Fruit fly (Drosophila melanogaster): ENCODE data around the gene CG13392.

The CG13392 gene

DNA sequence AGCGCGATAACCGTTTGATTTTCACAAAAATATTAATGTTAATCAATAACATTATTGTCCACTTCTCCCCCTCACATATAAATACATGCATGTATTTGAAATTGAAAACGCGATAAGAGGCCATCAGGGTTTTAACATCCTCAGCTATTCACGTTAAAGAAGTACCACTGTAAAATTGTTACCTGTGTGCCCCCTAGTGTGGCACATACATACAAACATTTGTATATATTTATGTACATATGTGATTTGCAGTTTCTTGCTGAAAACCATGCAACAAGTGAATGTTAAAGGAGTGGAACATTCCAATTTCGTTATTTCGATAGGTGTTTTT lies 19.7 kb downstream of the CG13392 start:
- TF ChIP-seq CG8478 (optimal IDR thresholded peaks at IDR 0.05) = no peak
- no peak for TF ChIP-seq CTCF (optimal IDR thresholded peaks at IDR 0.05)

DNA sequence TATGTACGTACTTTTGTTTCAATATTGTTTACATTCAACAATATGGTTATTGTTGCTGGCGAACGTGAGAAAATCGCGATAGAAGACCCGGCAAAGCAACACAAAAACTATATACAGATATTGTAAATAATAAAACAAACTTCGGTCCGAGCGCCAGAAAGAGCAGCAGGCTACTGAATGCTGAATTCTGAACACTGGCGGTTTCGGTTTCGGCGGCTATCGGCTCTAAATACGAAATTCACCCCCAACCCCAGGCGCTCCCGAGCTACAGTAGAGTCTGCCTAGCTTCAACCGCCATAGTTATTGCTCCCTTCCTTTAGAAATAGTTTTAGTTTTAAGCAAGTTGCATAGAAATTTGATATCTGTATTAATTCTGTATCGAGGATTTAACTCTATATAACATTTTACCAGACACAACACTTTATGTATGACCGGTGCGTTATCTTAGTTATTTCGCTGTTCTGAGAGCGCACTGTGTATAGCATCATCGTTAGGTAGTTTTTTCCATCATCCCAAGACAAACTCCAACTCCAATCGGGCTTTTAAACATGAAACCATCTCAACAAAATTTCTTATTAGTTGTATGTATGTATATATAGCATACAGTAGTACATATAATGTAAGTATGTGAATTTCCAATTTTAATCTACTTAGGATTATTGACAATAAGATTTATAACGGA lies 20.2 kb downstream of the CG13392 start, which contains the start of gene CG7627:
TSS of gene CG7627 (minus strand) at position 197 of the 682 bp plus-strand sequence.
- TF ChIP-seq CTCF (optimal IDR thresholded peaks at IDR 0.05) = no peak
- TF ChIP-seq CG8478 (optimal IDR thresholded peaks at IDR 0.05) = no peak

DNA sequence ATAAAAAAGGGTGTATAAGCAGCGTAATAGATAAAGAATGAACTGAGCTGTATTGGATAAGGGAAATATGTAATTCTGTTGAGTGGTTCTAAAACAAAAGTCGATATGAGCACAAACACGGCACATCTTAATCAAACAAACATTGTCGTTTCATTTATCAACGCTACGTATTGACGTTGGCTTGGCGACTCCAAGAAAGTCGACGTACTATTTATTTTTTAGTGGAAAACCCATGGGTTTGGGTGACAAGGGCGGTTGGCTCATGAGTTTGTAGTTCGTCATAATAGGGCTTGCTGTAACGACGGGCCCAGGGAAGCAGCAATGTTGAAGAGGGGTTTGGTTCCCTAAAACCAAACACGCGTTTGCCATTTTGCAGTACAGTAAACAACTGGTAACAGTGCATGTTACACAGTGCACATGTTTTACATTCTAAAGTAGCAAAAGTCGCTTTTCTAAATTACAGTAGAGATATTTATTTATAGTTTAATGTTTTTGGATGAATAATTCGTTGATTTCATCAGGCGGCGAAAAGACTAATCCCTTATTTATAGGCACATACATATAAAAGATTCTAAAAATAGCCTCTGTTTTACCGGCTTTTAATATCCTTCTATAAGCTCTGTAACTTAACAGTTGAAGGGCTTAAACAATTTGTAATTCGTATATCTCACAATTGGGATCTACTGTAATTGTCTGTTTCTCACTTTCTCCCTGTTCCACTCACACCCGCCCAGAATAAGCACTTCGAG lies 21.2 kb downstream of the CG13392 start:
- TF ChIP-seq CG8478 (optimal IDR thresholded peaks at IDR 0.05) (no peak), CTCF (optimal IDR thresholded peaks at IDR 0.05) (no peak)

DNA sequence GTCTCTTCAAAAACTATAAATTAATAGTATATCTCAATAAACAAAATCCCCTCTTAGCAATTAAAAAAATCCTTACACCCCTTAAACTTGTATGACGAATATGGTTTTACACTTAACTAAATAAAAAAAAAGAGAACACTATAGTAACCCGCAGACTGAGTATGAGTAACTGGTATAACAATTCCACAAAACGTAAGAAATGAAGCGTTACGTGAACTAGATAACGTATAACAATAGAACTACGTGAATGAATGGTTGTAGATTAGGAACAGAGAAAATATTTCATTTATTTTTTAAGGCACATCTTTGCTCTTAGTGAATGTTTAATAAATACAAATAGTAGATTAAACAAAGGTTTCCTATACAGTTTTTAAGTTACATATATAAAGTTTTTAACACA lies 27.2 kb downstream of the CG13392 start:
- TF ChIP-seq CTCF (optimal IDR thresholded peaks at IDR 0.05) (no peak), CG8478 (optimal IDR thresholded peaks at IDR 0.05) (no peak)

DNA sequence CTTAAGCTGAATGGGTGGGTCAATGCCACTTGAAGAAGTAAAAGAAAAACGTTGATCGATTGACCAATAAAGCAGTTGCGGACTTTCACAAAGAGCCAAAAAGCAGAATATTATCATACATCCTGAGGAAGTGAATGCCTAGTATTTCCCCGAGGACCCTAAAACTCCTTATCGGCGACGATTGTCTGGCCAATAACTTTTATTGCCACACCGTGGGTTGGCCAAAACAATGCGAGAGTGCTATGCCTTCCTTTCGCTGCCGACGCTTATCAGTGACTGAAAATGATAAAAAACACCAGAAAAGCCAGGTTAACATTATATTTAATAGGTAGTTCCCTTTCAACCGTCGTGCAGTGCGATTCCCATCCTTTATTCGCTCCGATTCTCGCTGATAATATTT lies 30.7 kb downstream of the CG13392 start, which contains the start of gene Mur29B:
TSS of gene Mur29B (plus strand) at position 324 of the 400 bp plus-strand sequence.
- TF ChIP-seq CG8478 (optimal IDR thresholded peaks at IDR 0.05) (no peak), CTCF (optimal IDR thresholded peaks at IDR 0.05) (no peak)

DNA sequence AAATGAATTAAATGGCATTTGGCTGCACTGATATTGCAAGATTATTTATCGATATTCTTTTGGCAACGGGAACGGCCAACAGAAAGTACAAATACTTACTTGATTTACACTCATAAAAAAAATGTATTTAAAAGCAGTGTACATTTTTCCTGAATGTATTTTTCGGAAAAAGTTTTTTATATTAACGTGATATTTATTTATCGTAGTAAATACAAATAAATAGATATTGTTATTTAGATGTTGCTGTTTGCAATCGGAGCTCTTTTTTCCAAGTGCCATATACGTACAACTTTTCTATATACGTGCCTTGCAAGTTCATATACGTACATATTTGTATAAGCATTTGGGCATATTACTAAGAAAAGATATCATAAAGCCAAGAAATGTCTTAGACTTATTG lies 31.3 kb downstream of the CG13392 start:
- TF ChIP-seq CG8478 (optimal IDR thresholded peaks at IDR 0.05) (no peak), CTCF (optimal IDR thresholded peaks at IDR 0.05) (no peak)

DNA sequence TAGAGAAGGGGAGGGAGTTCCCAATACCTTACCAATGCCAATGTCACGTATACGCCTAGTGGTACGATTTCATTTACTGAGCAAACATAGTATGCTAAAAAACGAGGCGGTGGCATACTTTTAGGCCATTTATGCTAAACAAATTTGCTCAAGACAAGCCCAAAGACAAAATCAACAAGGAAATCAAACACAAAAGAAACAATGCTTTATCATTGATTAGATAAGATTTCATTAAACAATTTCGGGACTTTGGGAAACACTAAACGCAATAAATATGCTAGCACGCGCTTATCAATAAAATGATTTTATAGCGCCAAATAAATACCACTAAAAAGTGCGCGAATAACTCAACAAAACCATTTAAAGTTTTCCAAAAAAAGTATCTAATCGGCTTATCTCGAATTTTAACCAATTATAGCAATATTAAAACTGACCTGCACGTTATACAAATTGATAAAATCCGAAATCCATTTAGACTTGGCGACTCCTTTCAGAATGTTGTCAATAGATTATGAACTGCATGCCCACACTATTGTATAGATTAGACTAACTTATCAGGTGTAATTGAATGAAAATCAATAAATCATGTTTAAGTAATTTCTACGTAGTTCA lies 31.9 kb downstream of the CG13392 start:
- TF ChIP-seq CG8478 (optimal IDR thresholded peaks at IDR 0.05) (no peak), CTCF (optimal IDR thresholded peaks at IDR 0.05) (no peak)

DNA sequence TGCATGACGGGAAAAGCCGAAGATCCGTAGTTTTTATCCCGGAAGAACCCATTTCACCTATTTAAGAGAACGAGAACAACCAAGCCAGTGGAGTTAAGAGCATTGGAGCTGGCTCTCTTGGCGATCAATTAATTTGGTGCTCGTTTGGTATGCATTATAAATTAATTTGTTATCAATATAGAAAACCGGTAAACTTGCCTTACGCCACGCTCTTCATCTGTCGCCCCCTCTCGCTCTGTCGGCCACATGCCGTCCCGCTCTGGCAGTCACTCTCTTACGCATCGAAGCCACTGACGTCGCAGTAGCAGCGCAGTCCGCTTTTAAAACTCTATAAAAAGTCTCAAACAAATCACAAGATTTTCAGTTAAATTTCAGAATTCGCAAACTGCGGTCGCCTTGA lies 36.3 kb downstream of the CG13392 start, which contains the start of gene CG7778:
TSS of gene CG7778 (plus strand) at position 361 of the 400 bp plus-strand sequence.
- no peak for TF ChIP-seq CTCF (optimal IDR thresholded peaks at IDR 0.05)
- TF ChIP-seq CG8478 (optimal IDR thresholded peaks at IDR 0.05) = no peak

DNA sequence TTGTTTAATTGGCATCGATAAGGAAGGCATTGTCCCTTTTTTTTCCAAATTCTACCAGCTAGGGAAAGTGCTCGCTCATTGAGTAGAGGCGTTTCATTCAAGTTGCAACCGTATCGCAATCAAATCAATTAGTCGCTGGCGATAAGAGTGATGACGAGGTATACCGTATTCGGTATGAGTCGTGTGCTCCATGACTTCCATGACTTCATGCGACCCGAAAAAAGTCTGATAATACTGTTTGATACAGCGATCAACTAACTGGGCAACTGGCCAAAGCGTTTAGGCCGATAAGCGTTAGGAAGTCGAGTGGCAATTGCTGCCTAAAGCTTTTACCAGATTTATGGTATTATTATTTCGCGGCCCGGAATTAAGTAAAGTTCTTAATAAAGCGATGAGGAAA lies 38.1 kb downstream of the CG13392 start:
- TF ChIP-seq CTCF (optimal IDR thresholded peaks at IDR 0.05) (no peak), CG8478 (optimal IDR thresholded peaks at IDR 0.05) (no peak)

DNA sequence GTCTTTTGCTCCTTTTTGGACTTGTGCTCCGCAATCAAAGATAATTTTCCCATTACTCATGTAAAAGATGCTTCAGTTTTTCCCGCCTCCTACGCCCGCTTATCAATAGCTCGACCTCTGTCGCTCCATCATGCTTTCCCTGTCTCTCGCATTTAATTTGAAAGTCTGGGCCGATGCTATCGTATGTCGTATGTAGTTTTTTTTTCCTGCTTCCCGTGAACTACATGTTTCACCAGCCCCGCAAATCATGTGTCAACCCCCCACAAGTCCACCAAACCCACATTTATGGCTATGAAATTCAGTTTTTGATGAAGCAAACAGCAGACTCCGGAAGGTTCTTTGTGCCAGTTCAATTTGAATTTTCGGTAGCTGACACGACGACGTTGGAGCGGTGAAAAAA lies 40.2 kb downstream of the CG13392 start, which contains the start of gene CG14273:
TSS of gene CG14273 (plus strand) at position 301 of the 400 bp plus-strand sequence.
- TF ChIP-seq CTCF (optimal IDR thresholded peaks at IDR 0.05) (no peak), CG8478 (optimal IDR thresholded peaks at IDR 0.05) (no peak)

DNA sequence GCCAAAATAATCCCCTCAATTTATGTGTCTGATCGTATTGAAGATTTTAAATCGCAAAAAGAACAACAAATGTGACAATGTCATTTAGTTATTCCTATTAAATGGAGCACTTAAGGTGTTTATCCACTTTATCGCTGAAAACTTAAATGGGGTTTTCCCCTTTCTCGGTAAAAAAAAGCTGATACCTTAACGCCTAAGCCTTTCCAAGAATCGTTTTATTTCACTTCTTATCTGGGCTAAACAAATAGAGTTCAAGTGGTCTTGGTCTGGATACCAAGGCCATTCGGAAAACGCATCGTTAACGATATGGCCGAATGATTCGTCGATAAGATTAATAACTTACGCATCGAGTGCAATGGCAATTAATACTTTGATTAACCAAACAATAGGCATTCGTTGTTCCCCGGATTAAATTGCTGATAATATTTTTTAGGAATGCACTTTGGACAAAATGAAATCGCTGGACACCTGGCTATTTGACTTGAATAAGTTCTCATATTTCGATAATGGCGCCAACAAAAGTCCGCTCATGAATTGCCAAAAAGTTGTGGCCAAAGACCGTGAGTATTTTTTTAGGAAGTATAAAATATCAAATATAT lies 42.8 kb downstream of the CG13392 start:
- TF ChIP-seq CTCF (optimal IDR thresholded peaks at IDR 0.05) = no peak
- no peak for TF ChIP-seq CG8478 (optimal IDR thresholded peaks at IDR 0.05)

DNA sequence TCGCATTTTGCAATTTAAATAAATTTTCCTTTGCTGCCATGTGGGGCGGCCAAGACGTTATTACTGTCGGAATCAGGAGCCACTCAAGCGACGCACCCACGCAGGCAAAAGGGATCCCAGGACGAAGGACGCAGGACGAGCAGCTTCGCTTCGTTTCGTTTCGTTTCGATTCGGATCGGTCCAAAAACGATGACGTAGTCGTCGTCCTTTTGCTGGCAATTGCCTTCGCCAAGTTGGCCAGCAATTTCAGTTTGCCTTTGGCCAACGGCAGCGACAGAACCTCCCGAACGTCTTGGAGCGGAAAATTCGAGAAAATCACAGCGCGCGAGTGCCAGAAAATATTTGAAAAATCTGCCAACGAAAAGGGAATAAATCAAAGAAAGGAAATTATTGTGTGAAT lies 44.6 kb downstream of the CG13392 start, which contains the start of gene witty:
TSS of gene witty (plus strand) at position 249 of the 400 bp plus-strand sequence.
- no peak for TF ChIP-seq CTCF (optimal IDR thresholded peaks at IDR 0.05)
- no peak for TF ChIP-seq CG8478 (optimal IDR thresholded peaks at IDR 0.05)

DNA sequence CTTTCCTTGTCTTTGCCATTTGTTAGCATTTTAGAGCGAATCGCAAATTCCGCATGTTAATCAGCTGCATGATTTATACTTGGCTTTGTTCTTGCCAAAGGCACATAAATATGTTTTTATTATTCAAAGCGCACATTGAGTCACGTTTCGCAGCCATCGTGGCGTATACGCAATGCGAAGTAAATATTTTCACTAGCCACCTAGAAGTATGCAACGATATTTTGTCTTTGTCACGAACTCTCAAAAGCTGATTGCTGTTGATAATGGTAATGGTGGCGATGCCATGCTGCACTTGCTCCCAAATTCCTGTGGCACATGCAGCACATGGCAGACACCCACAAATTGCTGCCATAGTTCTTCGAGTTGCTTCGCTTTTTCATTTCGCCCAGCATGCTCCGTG lies 47.9 kb downstream of the CG13392 start:
- no peak for TF ChIP-seq CTCF (optimal IDR thresholded peaks at IDR 0.05)
- TF ChIP-seq CG8478 (optimal IDR thresholded peaks at IDR 0.05) = no peak

DNA sequence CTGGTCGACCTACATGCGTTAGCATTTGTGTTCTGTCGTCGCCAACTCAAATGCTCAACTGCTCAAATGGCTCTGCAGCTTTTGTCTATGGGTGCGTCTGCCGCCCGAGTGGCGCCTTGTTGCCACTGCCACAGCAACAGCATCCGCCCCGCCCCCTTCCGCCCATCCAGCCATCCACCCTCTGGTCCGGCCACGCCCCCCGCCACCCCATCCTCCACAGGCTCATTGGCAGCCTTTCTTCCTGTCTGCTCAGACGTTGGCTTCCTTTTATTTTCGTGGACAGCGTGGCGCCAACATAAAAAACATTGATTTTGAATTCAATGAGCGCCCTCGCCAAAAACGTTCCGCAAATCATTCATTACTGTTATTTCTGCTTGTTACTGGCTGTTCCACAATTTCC lies 49.0 kb downstream of the CG13392 start:
- TF ChIP-seq CTCF (optimal IDR thresholded peaks at IDR 0.05) = no peak

DNA sequence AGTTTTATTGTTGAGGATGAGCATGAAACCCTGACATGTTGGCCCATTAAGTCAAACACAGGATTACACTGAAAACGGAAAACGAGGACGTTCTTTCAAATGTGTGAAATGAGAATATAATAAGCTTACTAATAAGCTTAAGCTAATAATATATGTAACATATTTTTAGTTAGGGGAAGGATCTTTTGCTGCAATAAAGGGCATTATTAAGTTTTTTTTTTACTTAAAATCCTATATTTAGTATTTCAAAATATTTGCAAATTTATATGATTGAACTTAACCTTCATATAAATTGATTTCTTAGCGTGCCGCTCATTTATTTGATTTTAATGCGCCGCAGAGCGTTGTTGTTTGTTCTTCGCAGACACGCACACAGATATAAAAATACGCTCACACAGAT lies 49.4 kb downstream of the CG13392 start:
- TF ChIP-seq CTCF (optimal IDR thresholded peaks at IDR 0.05) = no peak
- no peak for TF ChIP-seq CG8478 (optimal IDR thresholded peaks at IDR 0.05)

All from S2 (cell line).